Worm (Caenorhabditis elegans): Measurements from ENCODE around the gene mrps-11.

- TF ChIP-seq F57A8.1 (GFP tag; optimal IDR thresholded peaks at IDR 0.05) (no peak), K11D2.4 (GFP tag; IDR thresholded peaks at IDR 0.05) (no peak), ets-4 (GFP tag; optimal IDR thresholded peaks at IDR 0.05) (no peak), nhr-179 (tag; optimal IDR thresholded peaks at IDR 0.05) (no peak), ztf-22 (GFP tag; optimal IDR thresholded peaks at IDR 0.05) (no peak)
These were observed 17.3 kb downstream of the mrps-11 start for ce11 chrV:12477139-12477538.
